Worm (Caenorhabditis elegans): ENCODE measurements around the gene R02D5.1.

ce11 chrV:14491097-14491496 is 17.0 kb upstream of the R02D5.1 start:
- TF ChIP-seq elt-3 (tag; optimal IDR thresholded peaks at IDR 0.05), result no peak
- no peak for TF ChIP-seq sea-2 (GFP tag; optimal IDR thresholded peaks at IDR 0.05)
- no peak for TF ChIP-seq nhr-237 (tag; optimal IDR thresholded peaks at IDR 0.05)
- no peak for TF ChIP-seq lin-15B (tag; optimal IDR thresholded peaks at IDR 0.05)
- TF ChIP-seq skn-1 (tag; optimal IDR thresholded peaks at IDR 0.05), result no peak
- no peak for TF ChIP-seq fkh-10 (GFP tag; optimal IDR thresholded peaks at IDR 0.05)
- no peak for TF ChIP-seq nhr-28 (tag; optimal IDR thresholded peaks at IDR 0.05)
- TF ChIP-seq snpc-4 (tag; optimal IDR thresholded peaks at IDR 0.05), result no peak
- TF ChIP-seq pha-4 (tag; optimal IDR thresholded peaks at IDR 0.05), result no peak
- TF ChIP-seq ceh-9 (tag; optimal IDR thresholded peaks at IDR 0.05), result no peak
- TF ChIP-seq ztf-4 (tag; optimal IDR thresholded peaks at IDR 0.05), result no peak
